Worm (Caenorhabditis elegans): ENCODE data around the gene inx-2.
A peak's percentile ranks its signal among the peaks of the same experiment; 100 is the strongest.

The inx-2 gene

DNA sequence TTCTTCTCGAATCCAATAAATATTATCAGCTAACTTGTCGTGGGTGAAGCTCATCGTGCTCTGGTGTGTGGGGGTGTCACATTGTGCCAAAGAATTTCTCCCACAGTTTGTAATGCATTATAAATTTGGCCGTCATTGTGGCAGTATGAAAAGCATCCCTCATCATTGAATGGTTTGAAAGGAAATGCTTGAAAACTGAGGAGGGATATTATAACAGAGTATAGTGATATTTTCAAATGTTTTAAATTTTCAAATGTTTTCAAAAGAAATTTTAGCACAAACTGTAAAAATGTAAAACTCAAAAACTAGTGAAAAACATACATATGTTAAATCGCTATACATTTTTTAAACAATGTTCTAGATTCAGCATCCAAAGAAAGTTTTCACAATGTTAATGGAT, 27.6 kb downstream of the inx-2 start, which contains the start of gene C03A3.3:
TSS of gene C03A3.3 (minus strand) at position 101 of the 400 bp plus-strand sequence.
- TF ChIP-seq lin-54 (GFP tag; optimal IDR thresholded peaks at IDR 0.05): no peak
- TF ChIP-seq lsy-27 (tag; optimal IDR thresholded peaks at IDR 0.05; ENCODE audit: borderline replicate concordance, insufficient read depth): no peak
- no peak for TF ChIP-seq egl-18 (GFP tag; IDR thresholded peaks at IDR 0.05)
- TF ChIP-seq F33H1.4 (GFP tag; IDR thresholded peaks at IDR 0.05): no peak
- no peak for TF ChIP-seq hmg-1.2 (GFP tag; IDR thresholded peaks at IDR 0.05)
- no peak for TF ChIP-seq pha-4 (tag; optimal IDR thresholded peaks at IDR 0.05)
- TF ChIP-seq nfya-1 (tag; optimal IDR thresholded peaks at IDR 0.05; ENCODE audit: borderline replicate concordance, insufficient read depth): no peak
- no peak for TF ChIP-seq fkh-3 (tag; optimal IDR thresholded peaks at IDR 0.05)
- TF ChIP-seq madf-6 (GFP tag; IDR thresholded peaks at IDR 0.05): no peak
- no peak for TF ChIP-seq efl-1 (GFP tag; optimal IDR thresholded peaks at IDR 0.05)
- TF ChIP-seq egl-44 (GFP tag; IDR thresholded peaks at IDR 0.05): no peak
- no peak for TF ChIP-seq F10E7.11 (tag; optimal IDR thresholded peaks at IDR 0.05)
- TF ChIP-seq hrde-1 (tag; optimal IDR thresholded peaks at IDR 0.05; ENCODE audit: borderline replicate concordance): no peak
- TF ChIP-seq nfya-2 (GFP tag; IDR thresholded peaks at IDR 0.05): no peak
- no peak for TF ChIP-seq Y95B8A.8 (GFP tag; IDR thresholded peaks at IDR 0.05)
- no peak for TF ChIP-seq F57A8.1 (GFP tag; optimal IDR thresholded peaks at IDR 0.05)
- no peak for TF ChIP-seq ZK185.1 (tag; optimal IDR thresholded peaks at IDR 0.05; ENCODE audit: poor library complexity, severe bottlenecking)
- TF ChIP-seq lin-40 (tag; optimal IDR thresholded peaks at IDR 0.05): no peak
- no peak for TF ChIP-seq mes-4 (tag; optimal IDR thresholded peaks at IDR 0.05)
- no peak for TF ChIP-seq C17E4.6 (GFP tag; IDR thresholded peaks at IDR 0.05)

- TF ChIP-seq mel-28 (tag; optimal IDR thresholded peaks at IDR 0.05; ENCODE audit: borderline replicate concordance) (no peak), T07F8.4 (tag; optimal IDR thresholded peaks at IDR 0.05) (no peak), unc-62 (GFP tag; optimal IDR thresholded peaks at IDR 0.05) (no peak), nfya-1 (tag; optimal IDR thresholded peaks at IDR 0.05; ENCODE audit: borderline replicate concordance, insufficient read depth) (no peak), lin-40 (tag; optimal IDR thresholded peaks at IDR 0.05) (no peak), ztf-28 (GFP tag; IDR thresholded peaks at IDR 0.05) (no peak), hmg-20 (GFP tag; IDR thresholded peaks at IDR 0.05) (no peak), zfh-2 (GFP tag; conservative IDR thresholded peaks at IDR 0.05) (no peak), Y56A3A.18 (GFP tag; IDR thresholded peaks at IDR 0.05) (no peak), mxl-1 (tag; optimal IDR thresholded peaks at IDR 0.05) (no peak), F55B11.4 (tag; optimal IDR thresholded peaks at IDR 0.05; ENCODE audit: borderline replicate concordance, insufficient read depth) (no peak), K12H6.12 (tag; optimal IDR thresholded peaks at IDR 0.05) (no peak), madf-3 (GFP tag; IDR thresholded peaks at IDR 0.05) (no peak), hrde-1 (tag; optimal IDR thresholded peaks at IDR 0.05; ENCODE audit: borderline replicate concordance) (no peak), hlh-26 (GFP tag; conservative IDR thresholded peaks at IDR 0.05) (no peak), efl-1 (GFP tag; optimal IDR thresholded peaks at IDR 0.05) (no peak), zim-3 (tag; optimal IDR thresholded peaks at IDR 0.05) (no peak), ceh-27 (GFP tag; optimal IDR thresholded peaks at IDR 0.05) (no peak)
Measured at ce11 chrX:11266711-11267110, 29.8 kb downstream of the inx-2 start, which contains the start of gene C03A3.9. TSS of gene C03A3.9 (plus strand) at chrX:11267011.

- TF ChIP-seq ets-4 (GFP tag; optimal IDR thresholded peaks at IDR 0.05) (peak; percentile 33), lsl-1 (GFP tag; optimal IDR thresholded peaks at IDR 0.05) (no peak), T26A5.8 (tag; optimal IDR thresholded peaks at IDR 0.05) (no peak), K12H6.12 (tag; optimal IDR thresholded peaks at IDR 0.05) (no peak), lin-26 (GFP tag; IDR thresholded peaks at IDR 0.05) (no peak), hlh-26 (GFP tag; conservative IDR thresholded peaks at IDR 0.05) (no peak), lin-54 (GFP tag; optimal IDR thresholded peaks at IDR 0.05) (no peak), nhr-80 (tag; optimal IDR thresholded peaks at IDR 0.05) (peak; percentile 92), madf-6 (GFP tag; IDR thresholded peaks at IDR 0.05) (no peak), dpff-1 (tag; optimal IDR thresholded peaks at IDR 0.05) (no peak), B0261.1 (tag; optimal IDR thresholded peaks at IDR 0.05) (no peak), cebp-2 (GFP tag; IDR thresholded peaks at IDR 0.05) (no peak), lsy-27 (tag; optimal IDR thresholded peaks at IDR 0.05; ENCODE audit: borderline replicate concordance, insufficient read depth) (no peak)
Measured at ce11 chrX:11264715-11265114, 31.8 kb downstream of the inx-2 start.

Data from whole organism, young adult.